Fruit fly (Drosophila melanogaster) whole organism, wandering third instar larva: ENCODE results near the gene CG33285.
A peak's percentile ranks its signal among the peaks of the same experiment; 100 is the strongest.

Source experiments
- Abd-B ChIP-seq: fragments of >200 bp; optimal IDR thresholded peaks from 2 replicates; lab custom pipeline; 2017; ENCODE audit warnings: missing biosample characterization, missing genetic modification characterization
- CG32264 ChIP-seq: fragments of 200-800 bp; sonication (Bioruptor generic); optimal IDR thresholded peaks from 2 replicates; lab custom pipeline; 2016; ENCODE audit warnings: missing biosample characterization, missing genetic modification characterization
- CG9705 ChIP-seq: fragments of 200-800 bp; sonication (Bioruptor generic); optimal IDR thresholded peaks from 2 replicates; lab custom pipeline; 2018; ENCODE audit warnings: missing biosample characterization, mild to moderate bottlenecking, missing genetic modification characterization
- CrebA ChIP-seq: fragments of 200-800 bp; sonication (Bioruptor generic); optimal IDR thresholded peaks from 2 replicates; lab custom pipeline; 2016; ENCODE audit warnings: missing biosample characterization, mild to moderate bottlenecking, missing genetic modification characterization, borderline replicate concordance
- Dfd ChIP-seq: fragments of >200 bp; optimal IDR thresholded peaks from 2 replicates; lab custom pipeline; 2017; ENCODE audit warnings: missing biosample characterization, missing genetic modification characterization
- Dif ChIP-seq: fragments of 200-275, 200-300 bp; sonication (Bioruptor generic); optimal IDR thresholded peaks from 2 replicates; lab custom pipeline; 2018; ENCODE audit warnings: missing biosample characterization, missing genetic modification characterization; ENCODE audit not compliant: partially characterized antibody
- GATAd ChIP-seq: sonication (Bioruptor generic); optimal IDR thresholded peaks from 2 replicates; lab custom pipeline; 2016; ENCODE audit warnings: missing biosample characterization, missing genetic modification characterization
- HLH106 ChIP-seq: fragments of 200-800 bp; optimal IDR thresholded peaks from 3 replicates; lab custom pipeline; 2019; ENCODE audit warnings: missing biosample characterization, mild to moderate bottlenecking, missing genetic modification characterization, moderate library complexity
- Hnf4 ChIP-seq: fragments of 200-800 bp; sonication (Bioruptor generic); optimal IDR thresholded peaks from 2 replicates; lab custom pipeline; 2016; ENCODE audit warnings: missing biosample characterization, mild to moderate bottlenecking, missing genetic modification characterization
- Hr78 ChIP-seq: fragments of >200 bp; optimal IDR thresholded peaks from 2 replicates; lab custom pipeline; 2017; ENCODE audit warnings: missing biosample characterization, missing genetic modification characterization
- Hr83 ChIP-seq: fragments of 200-300 bp; sonication (Bioruptor generic); optimal IDR thresholded peaks from 2 replicates; lab custom pipeline; 2016; ENCODE audit warnings: missing biosample characterization, mild to moderate bottlenecking, missing genetic modification characterization, moderate library complexity; ENCODE audit not compliant: poor library complexity, severe bottlenecking
- Jra ChIP-seq: sonication (Bioruptor generic); optimal IDR thresholded peaks from 2 replicates; lab custom pipeline; 2016; ENCODE audit warnings: missing biosample characterization, missing genetic modification characterization
- Mio ChIP-seq: sonication (Bioruptor generic); optimal IDR thresholded peaks from 2 replicates; lab custom pipeline; 2016; ENCODE audit warnings: missing biosample characterization, missing genetic modification characterization
- Myc ChIP-seq: fragments of >200 bp; optimal IDR thresholded peaks from 2 replicates; lab custom pipeline; 2017
- N ChIP-seq: fragments of >200 bp; optimal IDR thresholded peaks from 2 replicates; lab custom pipeline; 2018; ENCODE audit warnings: missing biosample characterization, missing external identifiers, missing genetic modification characterization
- OdsH ChIP-seq: fragments of 200-800 bp; sonication (Bioruptor generic); optimal IDR thresholded peaks from 2 replicates; lab custom pipeline; 2016; ENCODE audit warnings: missing biosample characterization, mild to moderate bottlenecking, missing genetic modification characterization
- Rel ChIP-seq, 2 experiments: fragments of 200-800 bp; sonication (Bioruptor generic) in 1 of 2; optimal IDR thresholded peaks; 2 replicates in 1 of 2; 3 replicates in 1 of 2; lab custom pipeline; 2016 to 2019; ENCODE audit warnings: mild to moderate bottlenecking in 2 of 2, missing biosample characterization in 2 of 2, missing genetic modification characterization in 2 of 2, moderate library complexity in 1 of 2
- Sp1 ChIP-seq: fragments of 200-800 bp; sonication (Bioruptor generic); optimal IDR thresholded peaks from 3 replicates; lab custom pipeline; 2019; ENCODE audit warnings: missing biosample characterization, mild to moderate bottlenecking, missing genetic modification characterization, moderate library complexity
- Vsx2 ChIP-seq: fragments of 200-300, 225-300 bp; sonication (Bioruptor generic); optimal IDR thresholded peaks from 2 replicates; lab custom pipeline; 2018; ENCODE audit warnings: missing biosample characterization, missing genetic modification characterization; ENCODE audit not compliant: partially characterized antibody
- br ChIP-seq: fragments of 200-800 bp; sonication (Bioruptor generic); optimal IDR thresholded peaks from 2 replicates; lab custom pipeline; 2016; ENCODE audit warnings: missing biosample characterization, missing genetic modification characterization
- brk ChIP-seq: fragments of 200-800 bp; sonication (Bioruptor generic); optimal IDR thresholded peaks from 2 replicates; lab custom pipeline; 2016; ENCODE audit warnings: missing biosample characterization, mild to moderate bottlenecking, missing genetic modification characterization
- dl ChIP-seq, 2 experiments: fragments of 175-275, 200-275 bp in 1 of 2; fragments of 200-275 bp in 1 of 2; sonication (Bioruptor generic); optimal IDR thresholded peaks; lab custom pipeline; 2018; ENCODE audit warnings: mild to moderate bottlenecking in 2 of 2, missing biosample characterization in 2 of 2, missing genetic modification characterization in 2 of 2, moderate library complexity in 2 of 2; ENCODE audit not compliant: partially characterized antibody in 2 of 2, insufficient read depth in 1 of 2
- dmrt93B ChIP-seq: fragments of 200-800 bp; sonication (Bioruptor generic); optimal IDR thresholded peaks from 2 replicates; lab custom pipeline; 2018; ENCODE audit warnings: missing biosample characterization, mild to moderate bottlenecking, missing genetic modification characterization
- dsf ChIP-seq: sonication (Bioruptor generic); optimal IDR thresholded peaks from 2 replicates; lab custom pipeline; 2016; ENCODE audit warnings: missing biosample characterization, missing genetic modification characterization, borderline replicate concordance
- ey ChIP-seq: fragments of 200-800 bp; sonication (Bioruptor generic); optimal IDR thresholded peaks from 2 replicates; lab custom pipeline; 2016; ENCODE audit warnings: missing biosample characterization, missing genetic modification characterization
- foxo ChIP-seq, 2 experiments: fragments of 200-800 bp; sonication (Bioruptor generic); optimal IDR thresholded peaks; 2 replicates in 1 of 2; 3 replicates in 1 of 2; lab custom pipeline; 2016 to 2017; ENCODE audit warnings: missing biosample characterization in 2 of 2, missing genetic modification characterization in 2 of 2
- fru ChIP-seq: fragments of 200-800 bp; sonication (Bioruptor generic); optimal IDR thresholded peaks from 3 replicates; lab custom pipeline; 2016; ENCODE audit warnings: missing biosample characterization, mild to moderate bottlenecking, missing genetic modification characterization
- h ChIP-seq: fragments of 200-800 bp; sonication (Bioruptor generic); optimal IDR thresholded peaks from 3 replicates; lab custom pipeline; 2016; ENCODE audit warnings: missing biosample characterization, mild to moderate bottlenecking, missing genetic modification characterization
- jim ChIP-seq: fragments of 175-275, 200-325 bp; sonication (Bioruptor generic); optimal IDR thresholded peaks from 2 replicates; lab custom pipeline; 2016; ENCODE audit warnings: missing biosample characterization, mild to moderate bottlenecking, missing genetic modification characterization
- lola ChIP-seq: fragments of >200 bp; optimal IDR thresholded peaks from 2 replicates; lab custom pipeline; 2017; ENCODE audit warnings: missing biosample characterization, missing genetic modification characterization
- pan ChIP-seq: fragments of >200 bp; optimal IDR thresholded peaks from 2 replicates; lab custom pipeline; 2017
- psq ChIP-seq: fragments of 200-800 bp; sonication (Bioruptor generic); optimal IDR thresholded peaks from 3 replicates; lab custom pipeline; 2017; ENCODE audit warnings: missing biosample characterization, mild to moderate bottlenecking, missing genetic modification characterization, moderate library complexity
- rgr ChIP-seq: fragments of 200-800 bp; sonication (Bioruptor generic); optimal IDR thresholded peaks from 3 replicates; lab custom pipeline; 2016; ENCODE audit warnings: missing biosample characterization, mild to moderate bottlenecking, missing genetic modification characterization
- sage ChIP-seq: fragments of 200-800 bp; sonication (Bioruptor generic); optimal IDR thresholded peaks from 2 replicates; lab custom pipeline; 2016; ENCODE audit warnings: missing biosample characterization, mild to moderate bottlenecking, missing genetic modification characterization
- sv ChIP-seq: fragments of 200-800 bp; sonication (Bioruptor generic); optimal IDR thresholded peaks from 3 replicates; lab custom pipeline; 2016; ENCODE audit warnings: missing biosample characterization, missing genetic modification characterization
- tai ChIP-seq: sonication (Bioruptor generic); optimal IDR thresholded peaks from 2 replicates; lab custom pipeline; 2016; ENCODE audit warnings: missing biosample characterization, missing genetic modification characterization
- usp ChIP-seq: fragments of >200 bp; optimal IDR thresholded peaks from 2 replicates; lab custom pipeline; 2017; ENCODE audit warnings: missing biosample characterization, missing genetic modification characterization
- woc ChIP-seq: sonication (Bioruptor generic); optimal IDR thresholded peaks from 2 replicates; lab custom pipeline; 2016; ENCODE audit warnings: missing biosample characterization, mild to moderate bottlenecking, missing genetic modification characterization

CG33285 gene

dm6 chr3L:21060189-21061070, 28.4 kb downstream of the CG33285 start:
- TF ChIP-seq HLH106 (tag; lab: Kevin White, UChicago): peak; percentile 56
- peak; percentile 34 for TF ChIP-seq rgr (GFP tag; lab: Kevin White, UChicago)
- TF ChIP-seq usp (GFP tag; lab: Kevin White, UChicago): no peak
- TF ChIP-seq dl (GFP tag; optimal IDR thresholded peaks at IDR 0.05; lab: Kevin White, UChicago; ENCODE audit: insufficient read depth in 1 of 2, partially characterized antibody in 2 of 2): peak; percentile 32 to 38
- TF ChIP-seq tai (GFP tag; lab: Kevin White, UChicago): peak; percentile 47
- TF ChIP-seq dsf (GFP tag; lab: Kevin White, UChicago): no peak
- TF ChIP-seq Hnf4: peak; percentile 19
- TF ChIP-seq fru (GFP tag; lab: Kevin White, UChicago): peak; percentile 50
- peak; percentile 12 for TF ChIP-seq woc (GFP tag; lab: Kevin White, UChicago)
- no peak for TF ChIP-seq N (GFP tag; lab: Kevin White, UChicago)
- peak; percentile 69 for TF ChIP-seq Sp1 (GFP tag; lab: Kevin White, UChicago)
- no peak for TF ChIP-seq Rel (GFP tag; optimal IDR thresholded peaks at IDR 0.05; lab: Kevin White, UChicago)
- no peak for TF ChIP-seq Rel (tag; optimal IDR thresholded peaks at IDR 0.05; lab: Kevin White, UChicago)
- TF ChIP-seq pan (lab: Kevin White, UChicago): no peak
- peak; percentile 50 for TF ChIP-seq psq
- TF ChIP-seq dmrt93B (GFP tag; lab: Kevin White, UChicago): peak; percentile 15
- no peak for TF ChIP-seq sage (GFP tag; lab: Kevin White, UChicago)
- TF ChIP-seq OdsH (GFP tag; lab: Kevin White, UChicago): peak; percentile 54
- no peak for TF ChIP-seq CG9705
- no peak for TF ChIP-seq sv (GFP tag; lab: Kevin White, UChicago)
- TF ChIP-seq foxo (GFP tag; optimal IDR thresholded peaks at IDR 0.05; lab: Kevin White, UChicago): peak in 1 of 2 experiments; percentile 58
- no peak for TF ChIP-seq Vsx2 (GFP tag; lab: Kevin White, UChicago)
- TF ChIP-seq Hr83: no peak
- TF ChIP-seq h (GFP tag; lab: Kevin White, UChicago): peak; percentile 40
- no peak for TF ChIP-seq Abd-B (GFP tag; lab: Kevin White, UChicago)
- TF ChIP-seq Dfd (GFP tag; lab: Kevin White, UChicago): no peak
- TF ChIP-seq ey (GFP tag; lab: Kevin White, UChicago): peak; percentile 32
- no peak for TF ChIP-seq brk (GFP tag; lab: Kevin White, UChicago)
- peak; percentile 14 for TF ChIP-seq br (GFP tag; lab: Kevin White, UChicago)
- TF ChIP-seq, all 38 proteins: peak for 15

dm6 chr3L:21058651-21059050, 30.1 kb downstream of the CG33285 start:
- TF ChIP-seq sv (GFP tag; lab: Kevin White, UChicago): no peak
- no peak for TF ChIP-seq pan (lab: Kevin White, UChicago)
- no peak for TF ChIP-seq dmrt93B (GFP tag; lab: Kevin White, UChicago)
- peak; percentile 72 to 76 for TF ChIP-seq dl (GFP tag; optimal IDR thresholded peaks at IDR 0.05; lab: Kevin White, UChicago; ENCODE audit: insufficient read depth in 1 of 2, partially characterized antibody in 2 of 2)
- no peak for TF ChIP-seq CG9705
- TF ChIP-seq Hr83: peak; percentile 71
- TF ChIP-seq dsf (GFP tag; lab: Kevin White, UChicago): no peak
- no peak for TF ChIP-seq Jra
- no peak for TF ChIP-seq Myc (lab: Kevin White, UChicago)
- no peak for TF ChIP-seq usp (GFP tag; lab: Kevin White, UChicago)
- TF ChIP-seq rgr (GFP tag; lab: Kevin White, UChicago): peak; percentile 61
- TF ChIP-seq Abd-B (GFP tag; lab: Kevin White, UChicago): no peak
- peak; percentile 81 for TF ChIP-seq Dif (GFP tag; lab: Kevin White, UChicago)
- TF ChIP-seq lola (GFP tag; lab: Kevin White, UChicago): no peak
- TF ChIP-seq ey (GFP tag; lab: Kevin White, UChicago): peak; percentile 35
- peak; percentile 72 for TF ChIP-seq h (GFP tag; lab: Kevin White, UChicago)
- TF ChIP-seq HLH106 (tag; lab: Kevin White, UChicago): peak; percentile 8
- peak; percentile 38 for TF ChIP-seq psq
- no peak for TF ChIP-seq tai (GFP tag; lab: Kevin White, UChicago)
- no peak for TF ChIP-seq Mio (GFP tag; lab: Kevin White, UChicago)
- peak; percentile 21 for TF ChIP-seq jim
- peak; percentile 50 for TF ChIP-seq sage (GFP tag; lab: Kevin White, UChicago)
- TF ChIP-seq foxo (GFP tag; optimal IDR thresholded peaks at IDR 0.05; lab: Kevin White, UChicago): peak in 1 of 2 experiments; percentile 29
- TF ChIP-seq brk (GFP tag; lab: Kevin White, UChicago): no peak
- no peak for TF ChIP-seq Rel (GFP tag; optimal IDR thresholded peaks at IDR 0.05; lab: Kevin White, UChicago)
- peak; percentile 81 for TF ChIP-seq Rel (tag; optimal IDR thresholded peaks at IDR 0.05; lab: Kevin White, UChicago)
- TF ChIP-seq Dfd (GFP tag; lab: Kevin White, UChicago): no peak
- TF ChIP-seq CrebA (GFP tag; lab: Kevin White, UChicago): no peak
- TF ChIP-seq Hnf4: peak; percentile 54
- TF ChIP-seq Hr78 (GFP tag; lab: Kevin White, UChicago): no peak
- peak; percentile 15 for TF ChIP-seq CG32264 (GFP tag; lab: Kevin White, UChicago)
- TF ChIP-seq Sp1 (GFP tag; lab: Kevin White, UChicago): peak; percentile 27
- TF ChIP-seq GATAd: no peak
- TF ChIP-seq fru (GFP tag; lab: Kevin White, UChicago): peak; percentile 75
- peak; percentile 48 for TF ChIP-seq OdsH (GFP tag; lab: Kevin White, UChicago)
- TF ChIP-seq N (GFP tag; lab: Kevin White, UChicago): peak; percentile 45
- TF ChIP-seq br (GFP tag; lab: Kevin White, UChicago): peak; percentile 24
- TF ChIP-seq woc (GFP tag; lab: Kevin White, UChicago): no peak
- peak; percentile 78 for TF ChIP-seq Vsx2 (GFP tag; lab: Kevin White, UChicago)
